Worm (Caenorhabditis elegans): ENCODE measurements around the gene Y73F8A.23.

Y73F8A.23 gene

ce11 chrIV:15473588-15474271 lies 29.3 kb upstream of the Y73F8A.23 start, which contains the start of gene Y73F8A.26 (continued):
- no peak for TF ChIP-seq rpc-1 (optimal IDR thresholded peaks at IDR 0.05)
- no peak for TF ChIP-seq rpc-1 (tag; optimal IDR thresholded peaks at IDR 0.05)
- TF ChIP-seq ceh-91 (GFP tag; IDR thresholded peaks at IDR 0.05): no peak
- TF ChIP-seq hmg-20 (GFP tag; IDR thresholded peaks at IDR 0.05): no peak
- TF ChIP-seq C06A6.2 (GFP tag; conservative IDR thresholded peaks at IDR 0.05): no peak
- peak; percentile 65 for TF ChIP-seq mcd-1 (GFP tag; IDR thresholded peaks at IDR 0.05)
- no peak for TF ChIP-seq dpff-1 (tag; optimal IDR thresholded peaks at IDR 0.05)
- TF ChIP-seq sptf-2 (GFP tag; optimal IDR thresholded peaks at IDR 0.05): no peak
- TF ChIP-seq ceh-27 (GFP tag; optimal IDR thresholded peaks at IDR 0.05): no peak
- peak; percentile 39 for TF ChIP-seq him-1 (tag; optimal IDR thresholded peaks at IDR 0.05)
- no peak for TF ChIP-seq lag-1 (GFP tag; IDR thresholded peaks at IDR 0.05)
- no peak for TF ChIP-seq mel-28 (tag; optimal IDR thresholded peaks at IDR 0.05; ENCODE audit: borderline replicate concordance)
- TF ChIP-seq ztf-3 (GFP tag; optimal IDR thresholded peaks at IDR 0.05): no peak
- TF ChIP-seq lir-1 (GFP tag; conservative IDR thresholded peaks at IDR 0.05): no peak
- no peak for TF ChIP-seq bed-2 (GFP tag; IDR thresholded peaks at IDR 0.05)
- peak; percentile 12 for TF ChIP-seq nhr-90 (tag; optimal IDR thresholded peaks at IDR 0.05)
- TF ChIP-seq F37B4.10 (GFP tag; IDR thresholded peaks at IDR 0.05): 0 out of 2 replicates have a peak, but pooled peaks have one; percentile 7
- TF ChIP-seq hlh-12 (tag; optimal IDR thresholded peaks at IDR 0.05): no peak
- no peak for TF ChIP-seq ztf-25 (GFP tag; IDR thresholded peaks at IDR 0.05)
- TF ChIP-seq F33H1.4 (GFP tag; IDR thresholded peaks at IDR 0.05): no peak
- TF ChIP-seq hrde-1 (tag; optimal IDR thresholded peaks at IDR 0.05; ENCODE audit: borderline replicate concordance): peak; percentile 74
- no peak for TF ChIP-seq ztf-22 (GFP tag; optimal IDR thresholded peaks at IDR 0.05)
- no peak for TF ChIP-seq sdz-38 (tag; optimal IDR thresholded peaks at IDR 0.05)
- TF ChIP-seq ceh-79 (tag; optimal IDR thresholded peaks at IDR 0.05): peak; percentile 55
- no peak for TF ChIP-seq gei-17 (GFP tag; optimal IDR thresholded peaks at IDR 0.05)
- no peak for TF ChIP-seq egl-44 (GFP tag; IDR thresholded peaks at IDR 0.05)
- no peak for TF ChIP-seq pha-4 (tag; optimal IDR thresholded peaks at IDR 0.05)
- no peak for TF ChIP-seq F57A8.1 (GFP tag; optimal IDR thresholded peaks at IDR 0.05)
- TF ChIP-seq B0035.1 (tag; optimal IDR thresholded peaks at IDR 0.05): no peak
- TF ChIP-seq tlf-1 (GFP tag; optimal IDR thresholded peaks at IDR 0.05): peak; percentile 1
- no peak for TF ChIP-seq lsy-27 (tag; optimal IDR thresholded peaks at IDR 0.05; ENCODE audit: borderline replicate concordance, insufficient read depth)
- peak; percentile 41 for TF ChIP-seq hmg-1.2 (GFP tag; IDR thresholded peaks at IDR 0.05)
- peak; percentile 37; the same call in 1 of the 2 replicates for TF ChIP-seq madf-6 (GFP tag; IDR thresholded peaks at IDR 0.05)
- peak; percentile 42; the same call in 1 of the 2 replicates for TF ChIP-seq D2030.7 (GFP tag; IDR thresholded peaks at IDR 0.05)
- TF ChIP-seq repo-1 (tag; optimal IDR thresholded peaks at IDR 0.05): peak; percentile 66
- no peak for TF ChIP-seq cebp-1 (GFP tag; IDR thresholded peaks at IDR 0.05)
- TF ChIP-seq cebp-1 (tag; optimal IDR thresholded peaks at IDR 0.05): peak; percentile 21
- peak; percentile 88 for TF ChIP-seq attf-6 (GFP tag; IDR thresholded peaks at IDR 0.05)
- no peak for TF ChIP-seq let-526 (GFP tag; IDR thresholded peaks at IDR 0.05)
- no peak for TF ChIP-seq dox-1 (GFP tag; IDR thresholded peaks at IDR 0.05)
- TF ChIP-seq F22D6.2 (tag; optimal IDR thresholded peaks at IDR 0.05): no peak
- no peak for TF ChIP-seq attf-3 (GFP tag; conservative IDR thresholded peaks at IDR 0.05)
- TF ChIP-seq lin-40 (tag; optimal IDR thresholded peaks at IDR 0.05): no peak
- no peak for TF ChIP-seq snpc-3.4 (tag; optimal IDR thresholded peaks at IDR 0.05)
- peak; percentile 3 for TF ChIP-seq tbp1 (GFP tag; optimal IDR thresholded peaks at IDR 0.05)

Measured in whole organism, young adult.